Worm (Caenorhabditis elegans) whole organism, L1 larva: Measurements from ENCODE around the gene T04A8.18.

Source experiments
- aha-1 ChIP-seq: fragments of 150-350 bp; optimal IDR thresholded peaks from 2 replicates; lab custom pipeline; 2014; ENCODE audit warnings: missing biosample characterization, missing genetic modification characterization
- ama-1 ChIP-seq: fragments of 150-350 bp; optimal IDR thresholded peaks from 2 replicates; lab custom pipeline; 2014
- egl-27 ChIP-seq, 2 experiments: fragments of 150-350 bp in 1 of 2; sonication (generic microtip); optimal IDR thresholded peaks; 3 replicates each; lab custom pipeline; 2017 to 2018; ENCODE audit warnings: missing biosample characterization in 2 of 2, missing genetic modification characterization in 2 of 2, missing genetic modification reagents in 2 of 2
- elt-3 ChIP-seq, 6 experiments: fragments of 150-350 bp in 1 of 6; sonication (generic microtip); optimal IDR thresholded peaks; 2 replicates each; lab custom pipeline; 2017 to 2018; ENCODE audit warnings: missing biosample characterization in 6 of 6, missing genetic modification characterization in 6 of 6, inconsistent platforms in 1 of 6
- hpl-2 ChIP-seq: fragments of 150-350 bp; optimal IDR thresholded peaks from 2 replicates; lab custom pipeline; 2014; ENCODE audit warnings: missing biosample characterization, missing genetic modification reagents, missing genetic modification characterization
- irx-1 ChIP-seq: sonication (generic microtip); optimal IDR thresholded peaks from 2 replicates; lab custom pipeline; 2016; ENCODE audit warnings: missing genetic modification characterization, missing compliant biosample characterization
- lin-15B ChIP-seq: fragments of 150-350 bp; sonication (generic microtip); optimal IDR thresholded peaks from 3 replicates; lab custom pipeline; 2014; ENCODE audit warnings: missing biosample characterization, missing genetic modification characterization
- nhr-12 ChIP-seq: sonication (generic microtip); optimal IDR thresholded peaks from 2 replicates; lab custom pipeline; 2017; ENCODE audit warnings: missing biosample characterization, missing genetic modification characterization
- nhr-71 ChIP-seq: sonication (generic microtip); optimal IDR thresholded peaks from 2 replicates; lab custom pipeline; 2016; ENCODE audit warnings: mild to moderate bottlenecking, missing genetic modification characterization, moderate library complexity, missing compliant biosample characterization
- rnt-1 ChIP-seq: sonication (generic microtip); optimal IDR thresholded peaks from 2 replicates; lab custom pipeline; 2016; ENCODE audit warnings: mild to moderate bottlenecking, missing genetic modification characterization, moderate library complexity, missing compliant biosample characterization
- snpc-4 ChIP-seq: fragments of 150-350 bp; optimal IDR thresholded peaks from 2 replicates; lab custom pipeline; 2014; ENCODE audit warnings: missing biosample characterization, missing genetic modification characterization
- ztf-11 ChIP-seq, 2 experiments: sonication (generic microtip); optimal IDR thresholded peaks; 2 replicates each; lab custom pipeline; 2016 to 2017; ENCODE audit warnings: missing genetic modification characterization in 2 of 2, missing biosample characterization in 1 of 2, missing compliant biosample characterization in 1 of 2

DNA sequence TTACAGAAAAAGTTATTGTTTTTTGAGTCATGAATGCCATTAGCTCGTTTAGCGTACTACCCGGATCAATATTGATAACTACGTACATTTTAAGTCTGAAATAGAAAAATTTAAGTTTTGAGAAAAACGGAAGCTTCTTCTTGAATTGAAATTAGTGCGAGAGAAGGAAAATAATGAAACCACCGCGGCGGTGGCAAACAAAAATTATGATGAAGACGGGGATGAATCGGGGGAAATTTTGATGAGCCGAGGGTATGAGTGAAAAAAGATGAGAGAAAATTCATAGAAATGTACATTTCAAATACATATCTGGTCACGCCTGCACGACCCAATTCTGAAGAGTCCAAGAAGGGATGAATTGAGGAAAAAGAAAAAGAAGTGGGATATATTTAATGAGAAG is 43.7 kb upstream of the T04A8.18 start, which contains the start of gene T23F11.4:
- TF ChIP-seq snpc-4 (tag; lab: Kevin White, UChicago) (no peak), egl-27 (tag; optimal IDR thresholded peaks at IDR 0.05; lab: Kevin White, UChicago) (no peak), rnt-1 (tag; lab: Kevin White, UChicago) (no peak), aha-1 (tag; lab: Kevin White, UChicago) (no peak), nhr-12 (tag; lab: Kevin White, UChicago) (no peak), nhr-71 (tag; lab: Kevin White, UChicago) (no peak), lin-15B (no peak), elt-3 (tag; optimal IDR thresholded peaks at IDR 0.05; lab: Kevin White, UChicago) (no peak), irx-1 (tag; lab: Kevin White, UChicago) (no peak), ama-1 (lab: Kevin White, UChicago) (no peak), ztf-11 (tag; optimal IDR thresholded peaks at IDR 0.05; lab: Kevin White, UChicago) (no peak), hpl-2 (GFP tag; lab: Kevin White, UChicago) (no peak)
